Worm (Caenorhabditis elegans) whole organism, mixed stage, embryonic: Measurements from ENCODE around the gene pdl-1.

ENCODE experiments used
- M03D4.4 ChIP-seq: sonication (generic microtip); optimal IDR thresholded peaks from 2 replicates; lab custom pipeline; 2017; ENCODE audit warnings: mild to moderate bottlenecking, missing genetic modification characterization, missing compliant biosample characterization
- bed-3 ChIP-seq: fragments of 200-800 bp; sonication (Bioruptor generic); optimal IDR thresholded peaks from 3 replicates; lab custom pipeline; 2018; ENCODE audit warnings: mild to moderate bottlenecking, missing genetic modification characterization, moderate library complexity, missing compliant biosample characterization
- blmp-1 ChIP-seq: fragments of 150-350 bp; optimal IDR thresholded peaks from 2 replicates; lab custom pipeline; 2014; ENCODE audit warnings: missing biosample characterization, missing genetic modification characterization
- ceh-39 ChIP-seq: fragments of 150-350 bp; optimal IDR thresholded peaks from 2 replicates; lab custom pipeline; 2014; ENCODE audit warnings: missing biosample characterization, missing genetic modification characterization
- ceh-43 ChIP-seq: fragments of 200-800 bp; sonication (Bioruptor generic); optimal IDR thresholded peaks from 2 replicates; lab custom pipeline; 2018; ENCODE audit warnings: mild to moderate bottlenecking, missing genetic modification characterization, moderate library complexity, missing compliant biosample characterization
- ceh-83 ChIP-seq: fragments of 200-800 bp; sonication (Bioruptor generic); optimal IDR thresholded peaks from 2 replicates; lab custom pipeline; 2018; ENCODE audit warnings: mild to moderate bottlenecking, missing genetic modification characterization, missing compliant biosample characterization
- ces-1 ChIP-seq: fragments of 150-350 bp; optimal IDR thresholded peaks from 2 replicates; lab custom pipeline; 2014; ENCODE audit warnings: missing biosample characterization, missing genetic modification reagents, missing genetic modification characterization
- cnd-1 ChIP-seq: fragments of 200-800 bp; sonication (Bioruptor generic); optimal IDR thresholded peaks from 2 replicates; lab custom pipeline; 2018; ENCODE audit warnings: mild to moderate bottlenecking, missing genetic modification characterization, missing compliant biosample characterization
- drap-1 ChIP-seq: fragments of 200-800 bp; sonication (Bioruptor generic); optimal IDR thresholded peaks from 3 replicates; lab custom pipeline; 2018; ENCODE audit warnings: mild to moderate bottlenecking, missing genetic modification characterization, missing compliant biosample characterization
- elt-1 ChIP-seq: sonication (generic microtip); optimal IDR thresholded peaks from 2 replicates; lab custom pipeline; 2017; ENCODE audit warnings: missing genetic modification characterization, mild to moderate bottlenecking, missing compliant biosample characterization, antibody characterized with exemption, moderate library complexity, borderline replicate concordance; ENCODE audit not compliant: insufficient read depth
- elt-3 ChIP-seq: fragments of 150-350 bp; optimal IDR thresholded peaks from 2 replicates; lab custom pipeline; 2014; ENCODE audit warnings: missing biosample characterization, missing genetic modification characterization
- flh-1 ChIP-seq: fragments of 200-800 bp; sonication (Bioruptor generic); optimal IDR thresholded peaks from 2 replicates; lab custom pipeline; 2018; ENCODE audit warnings: mild to moderate bottlenecking, missing genetic modification characterization, moderate library complexity, missing compliant biosample characterization
- ham-2 ChIP-seq: fragments of 200-800 bp; sonication (Bioruptor generic); optimal IDR thresholded peaks from 2 replicates; lab custom pipeline; 2018; ENCODE audit warnings: mild to moderate bottlenecking, missing genetic modification characterization, missing compliant biosample characterization
- lin-13 ChIP-seq: fragments of 150-350 bp; optimal IDR thresholded peaks from 2 replicates; lab custom pipeline; 2014; ENCODE audit warnings: missing biosample characterization, missing genetic modification characterization
- lin-32 ChIP-seq: fragments of 200-800 bp; sonication (Bioruptor generic); optimal IDR thresholded peaks from 2 replicates; lab custom pipeline; 2018; ENCODE audit warnings: mild to moderate bottlenecking, missing genetic modification characterization, missing compliant biosample characterization
- mab-5 ChIP-seq: fragments of 150-350 bp; optimal IDR thresholded peaks from 2 replicates; lab custom pipeline; 2014; ENCODE audit warnings: missing biosample characterization, missing genetic modification characterization
- nhr-12 ChIP-seq: fragments of 150-350 bp; optimal IDR thresholded peaks from 2 replicates; lab custom pipeline; 2014; ENCODE audit warnings: missing biosample characterization, missing genetic modification characterization
- nhr-2 ChIP-seq: fragments of 150-350 bp; optimal IDR thresholded peaks from 2 replicates; lab custom pipeline; 2014; ENCODE audit warnings: missing biosample characterization, missing genetic modification characterization
- nhr-237 ChIP-seq: fragments of 150-350 bp; optimal IDR thresholded peaks from 2 replicates; lab custom pipeline; 2014; ENCODE audit warnings: missing biosample characterization, missing genetic modification characterization
- nhr-28 ChIP-seq: fragments of 150-350 bp; optimal IDR thresholded peaks from 2 replicates; lab custom pipeline; 2014; ENCODE audit warnings: missing biosample characterization, missing genetic modification characterization
- nhr-76 ChIP-seq: sonication (generic microtip); optimal IDR thresholded peaks from 2 replicates; lab custom pipeline; 2017; ENCODE audit warnings: missing biosample characterization, missing genetic modification characterization
- sem-2 ChIP-seq: fragments of 200-800 bp; sonication (Bioruptor generic); optimal IDR thresholded peaks from 2 replicates; lab custom pipeline; 2018; ENCODE audit warnings: mild to moderate bottlenecking, missing genetic modification characterization, missing compliant biosample characterization
- snpc-4 ChIP-seq: fragments of 150-350 bp; optimal IDR thresholded peaks from 2 replicates; lab custom pipeline; 2014; ENCODE audit warnings: missing biosample characterization, missing genetic modification characterization
- sptf-1 ChIP-seq: sonication (generic microtip); optimal IDR thresholded peaks from 2 replicates; lab custom pipeline; 2017; ENCODE audit warnings: mild to moderate bottlenecking, missing genetic modification characterization, moderate library complexity, missing compliant biosample characterization
- unc-39 ChIP-seq: fragments of 150-350 bp; optimal IDR thresholded peaks from 2 replicates; lab custom pipeline; 2014; ENCODE audit warnings: missing biosample characterization, missing genetic modification characterization
- unc-62 ChIP-seq: fragments of 150-350 bp; optimal IDR thresholded peaks from 2 replicates; lab custom pipeline; 2014; ENCODE audit warnings: missing biosample characterization, missing genetic modification reagents, missing genetic modification characterization
- zip-8 ChIP-seq: fragments of 150-350 bp; optimal IDR thresholded peaks from 2 replicates; lab custom pipeline; 2014; ENCODE audit warnings: missing biosample characterization, missing genetic modification characterization
- ztf-11 ChIP-seq: fragments of 150-350 bp; optimal IDR thresholded peaks from 2 replicates; lab custom pipeline; 2014; ENCODE audit warnings: missing biosample characterization, missing genetic modification characterization

pdl-1 gene

ce11 chrII:7225864-7226522 is 42.4 kb downstream of the pdl-1 start, which contains the start of gene clh-3:
TSS of gene clh-3 (minus strand) at chrII:7225914.
- no peak for TF ChIP-seq nhr-76 (tag; lab: Kevin White, UChicago)
- TF ChIP-seq ham-2 (GFP tag; lab: Kevin White, UChicago): no peak
- TF ChIP-seq lin-32 (GFP tag; lab: Kevin White, UChicago): no peak
- no peak for TF ChIP-seq unc-39 (tag; lab: Kevin White, UChicago)
- no peak for TF ChIP-seq ceh-83 (GFP tag; lab: Kevin White, UChicago)
- no peak for TF ChIP-seq elt-3 (tag; lab: Kevin White, UChicago)
- no peak for TF ChIP-seq cnd-1 (tag; lab: Kevin White, UChicago)
- no peak for TF ChIP-seq nhr-2 (tag; lab: Kevin White, UChicago)
- TF ChIP-seq nhr-237 (tag; lab: Kevin White, UChicago): no peak
- no peak for TF ChIP-seq elt-1

- TF ChIP-seq nhr-2 (tag; lab: Kevin White, UChicago): no peak
- no peak for TF ChIP-seq blmp-1 (tag; lab: Kevin White, UChicago)
- TF ChIP-seq ceh-39 (tag; lab: Kevin White, UChicago): no peak
Measured at ce11 chrII:7228646-7229200, 45.1 kb downstream of the pdl-1 start, which contains the start of gene F32A5.4. TSS of gene F32A5.4 (plus strand) at chrII:7229150.

ce11 chrII:7230684-7231083 is 47.1 kb downstream of the pdl-1 start:
- TF ChIP-seq ceh-83 (GFP tag; lab: Kevin White, UChicago) (no peak), bed-3 (GFP tag; lab: Kevin White, UChicago) (no peak), nhr-28 (tag; lab: Kevin White, UChicago) (no peak), flh-1 (GFP tag; lab: Kevin White, UChicago) (no peak), sem-2 (GFP tag; lab: Kevin White, UChicago) (no peak), zip-8 (tag; lab: Kevin White, UChicago) (no peak), nhr-2 (tag; lab: Kevin White, UChicago) (no peak)

- TF ChIP-seq elt-1 (no peak), bed-3 (GFP tag; lab: Kevin White, UChicago) (no peak), lin-13 (no peak), ces-1 (GFP tag; lab: Kevin White, UChicago) (no peak), zip-8 (tag; lab: Kevin White, UChicago) (no peak), ceh-83 (GFP tag; lab: Kevin White, UChicago) (no peak), blmp-1 (tag; lab: Kevin White, UChicago) (no peak)
Measured at ce11 chrII:7231951-7232350, 48.4 kb downstream of the pdl-1 start.

ce11 chrII:7232517-7232916 is 48.9 kb downstream of the pdl-1 start, which contains the start of gene ctsa-3.1:
TSS of gene ctsa-3.1 (plus strand) at chrII:7232853.
- no peak for TF ChIP-seq bed-3 (GFP tag; lab: Kevin White, UChicago)
- TF ChIP-seq ztf-11 (tag; lab: Kevin White, UChicago): no peak
- no peak for TF ChIP-seq mab-5
- TF ChIP-seq snpc-4: no peak
- TF ChIP-seq drap-1 (GFP tag; lab: Kevin White, UChicago): no peak
- no peak for TF ChIP-seq flh-1 (GFP tag; lab: Kevin White, UChicago)
- no peak for TF ChIP-seq lin-13
- no peak for TF ChIP-seq sem-2 (GFP tag; lab: Kevin White, UChicago)
- TF ChIP-seq, all 35 proteins: peak for 0

- TF ChIP-seq flh-1 (GFP tag; lab: Kevin White, UChicago) (no peak), sem-2 (GFP tag; lab: Kevin White, UChicago) (no peak), elt-1 (no peak), M03D4.4 (tag; lab: Kevin White, UChicago) (no peak), cnd-1 (tag; lab: Kevin White, UChicago) (no peak), sptf-1 (no peak), nhr-12 (tag; lab: Kevin White, UChicago) (no peak), blmp-1 (tag; lab: Kevin White, UChicago) (no peak), ceh-43 (GFP tag; lab: Kevin White, UChicago) (no peak), ztf-11 (tag; lab: Kevin White, UChicago) (no peak), zip-8 (tag; lab: Kevin White, UChicago) (no peak), lin-32 (GFP tag; lab: Kevin White, UChicago) (no peak), ham-2 (GFP tag; lab: Kevin White, UChicago) (no peak), unc-62 (GFP tag; lab: Kevin White, UChicago) (no peak), drap-1 (GFP tag; lab: Kevin White, UChicago) (no peak)
Measured at ce11 chrII:7233274-7233673, 49.7 kb downstream of the pdl-1 start.
